Fruit fly (Drosophila melanogaster) whole organism, adult: Measurements from ENCODE around the gene CG43658.

ENCODE experiments used
- Clk ChIP-seq: fragments of 200-800 bp; sonication (Bioruptor generic); optimal IDR thresholded peaks from 2 replicates; lab custom pipeline; 2017; ENCODE audit warnings: missing biosample characterization, missing genetic modification characterization
- kay ChIP-seq: fragments of 200-800 bp; sonication (Bioruptor generic); peaks from one replicate; lab custom pipeline; 2016; ENCODE audit warnings: missing biosample characterization, missing genetic modification characterization, borderline replicate concordance

- TF ChIP-seq kay, result no peak
- TF ChIP-seq Clk (GFP tag; lab: Kevin White, UChicago), result no peak
Observed at dm6 chrX:17577356-17577755, 16.4 kb upstream of the CG43658 start.
